Fruit fly (Drosophila melanogaster) Kc167 (cell line): Measurements from ENCODE around the gene CG8997.

ENCODE experiments used
- psq ChIP-seq: fragments of >200 bp; optimal IDR thresholded peaks from 2 replicates; lab custom pipeline; 2017; ENCODE audit warnings: missing external identifiers
- ttk ChIP-seq: sonication (Bioruptor generic); optimal IDR thresholded peaks from 2 replicates; lab custom pipeline; 2017; ENCODE audit warnings: missing external identifiers

- no peak for TF ChIP-seq ttk (lab: Kevin White, UChicago)
- TF ChIP-seq psq (lab: Kevin White, UChicago) = no peak
These were observed 42.0 kb downstream of the CG8997 start, which contains the start of gene CAH1 for dm6 chr2L:13803032-13803661.
